Worm (Caenorhabditis elegans): ENCODE measurements around the gene srt-56.
"Not testable (repeated sequence)": the region's sequence is repeated elsewhere in the genome, so short reads cannot be mapped to it uniquely, and the experiment has no call there.

The srt-56 gene

ce11 chrV:3113751-3114150 is 7.9 kb downstream of the srt-56 start, which contains the start of gene Y73C8C.8:
Y73C8C.8 (minus strand) TSS chrV:3113851.
- TF ChIP-seq pes-1 (GFP tag; IDR thresholded peaks at IDR 0.05) (no peak), tra-4 (tag; optimal IDR thresholded peaks at IDR 0.05) (no peak), B0310.2 (tag; optimal IDR thresholded peaks at IDR 0.05) (no peak), ama-1 (optimal IDR thresholded peaks at IDR 0.05) (no peak), hmbx-1 (tag; optimal IDR thresholded peaks at IDR 0.05) (no peak), scrt-1 (GFP tag; IDR thresholded peaks at IDR 0.05) (no peak), sea-1 (GFP tag; conservative IDR thresholded peaks at IDR 0.05) (no peak), ceh-13 (GFP tag; optimal IDR thresholded peaks at IDR 0.05) (no peak), flt-1 (GFP tag; IDR thresholded peaks at IDR 0.05) (no peak), aly-1 (tag; optimal IDR thresholded peaks at IDR 0.05) (no peak), F13C5.2 (tag; optimal IDR thresholded peaks at IDR 0.05) (no peak), tbx-11 (GFP tag; IDR thresholded peaks at IDR 0.05) (no peak), ets-7 (tag; optimal IDR thresholded peaks at IDR 0.05) (no peak), ceh-36 (tag; optimal IDR thresholded peaks at IDR 0.05) (no peak), hnd-1 (tag; optimal IDR thresholded peaks at IDR 0.05) (no peak), hmg-4 (GFP tag; optimal IDR thresholded peaks at IDR 0.05) (no peak), tbx-37 (GFP tag; conservative IDR thresholded peaks at IDR 0.05) (no peak)

ce11 chrV:3112198-3112597 is 9.4 kb downstream of the srt-56 start:
- TF ChIP-seq ets-7 (tag; optimal IDR thresholded peaks at IDR 0.05) (no peak), aly-1 (tag; optimal IDR thresholded peaks at IDR 0.05) (no peak)

ce11 chrV:3107450-3107849 is 14.2 kb downstream of the srt-56 start, which contains the start of gene str-68:
str-68 (minus strand) TSS chrV:3107550.
- TF ChIP-seq aly-1 (tag; optimal IDR thresholded peaks at IDR 0.05) (no peak), tra-4 (tag; optimal IDR thresholded peaks at IDR 0.05) (no peak), B0310.2 (tag; optimal IDR thresholded peaks at IDR 0.05) (no peak), hnd-1 (tag; optimal IDR thresholded peaks at IDR 0.05) (no peak), sea-1 (GFP tag; conservative IDR thresholded peaks at IDR 0.05) (no peak), scrt-1 (GFP tag; IDR thresholded peaks at IDR 0.05) (no peak), tbx-11 (GFP tag; IDR thresholded peaks at IDR 0.05) (no peak), hmg-4 (GFP tag; optimal IDR thresholded peaks at IDR 0.05) (no peak), hmbx-1 (tag; optimal IDR thresholded peaks at IDR 0.05) (no peak), ceh-36 (tag; optimal IDR thresholded peaks at IDR 0.05) (no peak), F13C5.2 (tag; optimal IDR thresholded peaks at IDR 0.05) (no peak), ceh-13 (GFP tag; optimal IDR thresholded peaks at IDR 0.05) (no peak), flt-1 (GFP tag; IDR thresholded peaks at IDR 0.05) (no peak), tbx-37 (GFP tag; conservative IDR thresholded peaks at IDR 0.05) (no peak), ets-7 (tag; optimal IDR thresholded peaks at IDR 0.05) (no peak)

- TF ChIP-seq B0310.2 (tag; optimal IDR thresholded peaks at IDR 0.05) (no peak), F13C5.2 (tag; optimal IDR thresholded peaks at IDR 0.05) (no peak), ceh-36 (tag; optimal IDR thresholded peaks at IDR 0.05) (no peak), aly-1 (tag; optimal IDR thresholded peaks at IDR 0.05) (no peak), pes-1 (GFP tag; IDR thresholded peaks at IDR 0.05) (no peak), flt-1 (GFP tag; IDR thresholded peaks at IDR 0.05) (no peak), tbx-11 (GFP tag; IDR thresholded peaks at IDR 0.05) (no peak), sea-1 (GFP tag; conservative IDR thresholded peaks at IDR 0.05) (no peak), hnd-1 (tag; optimal IDR thresholded peaks at IDR 0.05) (no peak), ama-1 (optimal IDR thresholded peaks at IDR 0.05) (no peak), hmbx-1 (tag; optimal IDR thresholded peaks at IDR 0.05) (no peak)
These were observed 14.9 kb downstream of the srt-56 start for ce11 chrV:3106785-3107184.

- TF ChIP-seq ceh-36 (tag; optimal IDR thresholded peaks at IDR 0.05), result no peak
These were observed 15.8 kb downstream of the srt-56 start, which contains the start of gene str-69 for ce11 chrV:3105810-3106209. str-69 (minus strand) TSS chrV:3105910.

- TF ChIP-seq sea-1 (GFP tag; conservative IDR thresholded peaks at IDR 0.05), result no peak
- no peak for TF ChIP-seq flt-1 (GFP tag; IDR thresholded peaks at IDR 0.05)
- no peak for TF ChIP-seq tra-4 (tag; optimal IDR thresholded peaks at IDR 0.05)
- no peak for TF ChIP-seq tbx-37 (GFP tag; conservative IDR thresholded peaks at IDR 0.05)
- no peak for TF ChIP-seq tbx-11 (GFP tag; IDR thresholded peaks at IDR 0.05)
- no peak for TF ChIP-seq scrt-1 (GFP tag; IDR thresholded peaks at IDR 0.05)
- no peak for TF ChIP-seq hnd-1 (tag; optimal IDR thresholded peaks at IDR 0.05)
- no peak for TF ChIP-seq ama-1 (optimal IDR thresholded peaks at IDR 0.05)
- no peak for TF ChIP-seq aly-1 (tag; optimal IDR thresholded peaks at IDR 0.05)
- no peak for TF ChIP-seq pes-1 (GFP tag; IDR thresholded peaks at IDR 0.05)
- no peak for TF ChIP-seq B0310.2 (tag; optimal IDR thresholded peaks at IDR 0.05)
- TF ChIP-seq hmg-4 (GFP tag; optimal IDR thresholded peaks at IDR 0.05), result no peak
- TF ChIP-seq hmbx-1 (tag; optimal IDR thresholded peaks at IDR 0.05), result no peak
- no peak for TF ChIP-seq ets-7 (tag; optimal IDR thresholded peaks at IDR 0.05)
- no peak for TF ChIP-seq ceh-13 (GFP tag; optimal IDR thresholded peaks at IDR 0.05)
- TF ChIP-seq ceh-36 (tag; optimal IDR thresholded peaks at IDR 0.05), result no peak
- no peak for TF ChIP-seq F13C5.2 (tag; optimal IDR thresholded peaks at IDR 0.05)
These were observed 17.5 kb downstream of the srt-56 start, which contains the start of gene str-66 for ce11 chrV:3104134-3104533. str-66 (minus strand) TSS chrV:3104234.

- not testable (repeated sequence) for TF ChIP-seq tbx-37 (GFP tag; conservative IDR thresholded peaks at IDR 0.05); F13C5.2 (tag; optimal IDR thresholded peaks at IDR 0.05); ceh-13 (GFP tag; optimal IDR thresholded peaks at IDR 0.05)
These were observed 19.6 kb downstream of the srt-56 start, which contains the start of gene Y73C8C.4 for ce11 chrV:3102049-3102448. Y73C8C.4 (minus strand) TSS chrV:3102149.

ce11 chrV:3100527-3100926 is 21.1 kb downstream of the srt-56 start:
- TF ChIP-seq ceh-13 (GFP tag; optimal IDR thresholded peaks at IDR 0.05) (no peak), hmg-4 (GFP tag; optimal IDR thresholded peaks at IDR 0.05) (no peak), B0310.2 (tag; optimal IDR thresholded peaks at IDR 0.05) (no peak), ama-1 (optimal IDR thresholded peaks at IDR 0.05) (no peak), tbx-37 (GFP tag; conservative IDR thresholded peaks at IDR 0.05) (no peak), ets-7 (tag; optimal IDR thresholded peaks at IDR 0.05) (no peak), F13C5.2 (tag; optimal IDR thresholded peaks at IDR 0.05) (no peak), tbx-11 (GFP tag; IDR thresholded peaks at IDR 0.05) (no peak), hnd-1 (tag; optimal IDR thresholded peaks at IDR 0.05) (no peak), hmbx-1 (tag; optimal IDR thresholded peaks at IDR 0.05) (no peak), ceh-36 (tag; optimal IDR thresholded peaks at IDR 0.05) (no peak)
